Fruit fly (Drosophila melanogaster) whole organism, embryonic: ENCODE data around the gene CG17249.
A peak's percentile ranks its signal among the peaks of the same experiment; 100 is the strongest.

Experiments used
- Adf1 ChIP-seq: fragments of 200-800 bp; sonication (Bioruptor generic); IDR thresholded peaks from 2 replicates; pipeline ENCODE4 v1.3.6; 2022; ENCODE audit warnings: missing biosample characterization, missing genetic modification characterization
- Asciz ChIP-seq: fragments of 200-800 bp; sonication (Bioruptor generic); optimal IDR thresholded peaks from 2 replicates; lab custom pipeline; 2017; ENCODE audit warnings: missing biosample characterization, mild to moderate bottlenecking, missing genetic modification characterization, missing genetic modification reagents
- Atf6 ChIP-seq: fragments of 200-800 bp; sonication (Bioruptor generic); IDR thresholded peaks from 2 replicates; pipeline ENCODE4 v1.3.6; 2022; ENCODE audit warnings: missing biosample characterization, missing genetic modification characterization
- CG10565 ChIP-seq: fragments of 200-800 bp; sonication (Bioruptor generic); optimal IDR thresholded peaks from 3 replicates; lab custom pipeline; 2016; ENCODE audit warnings: missing biosample characterization, mild to moderate bottlenecking, missing genetic modification characterization
- CG10654 ChIP-seq: fragments of 200-800 bp; sonication (Bioruptor generic); optimal IDR thresholded peaks from 2 replicates; lab custom pipeline; 2016; ENCODE audit warnings: missing biosample characterization, missing genetic modification characterization
- CG11695 ChIP-seq: fragments of 200-800 bp; sonication (Bioruptor generic); IDR thresholded peaks from 3 replicates; pipeline ENCODE4 v1.3.6; 2022; ENCODE audit warnings: missing biosample characterization, missing genetic modification characterization
- CG12104 ChIP-seq: fragments of 200-800 bp; sonication (Bioruptor generic); optimal IDR thresholded peaks from 3 replicates; lab custom pipeline; 2016; ENCODE audit warnings: missing biosample characterization, missing genetic modification characterization
- CG13123 ChIP-seq: fragments of 200-800 bp; sonication (Bioruptor generic); optimal IDR thresholded peaks from 2 replicates; lab custom pipeline; 2016; ENCODE audit warnings: missing biosample characterization, missing genetic modification characterization
- CG13287 ChIP-seq: fragments of 200-800 bp; sonication (Bioruptor generic); IDR thresholded peaks from 2 replicates; pipeline ENCODE4 v1.3.6; 2022; ENCODE audit warnings: missing biosample characterization, missing genetic modification characterization; ENCODE audit not compliant: partially characterized antibody
- CG14667 ChIP-seq: fragments of 200-800 bp; sonication (Bioruptor generic); IDR thresholded peaks from 2 replicates; pipeline ENCODE4 v1.3.6; 2022; ENCODE audit warnings: missing biosample characterization, missing genetic modification characterization
- CG15011 ChIP-seq: fragments of 200-800 bp; sonication (Bioruptor generic); optimal IDR thresholded peaks from 3 replicates; lab custom pipeline; 2018; ENCODE audit warnings: missing biosample characterization, mild to moderate bottlenecking, missing genetic modification characterization
- CG15479 ChIP-seq: fragments of 200-800 bp; sonication (Bioruptor generic); optimal IDR thresholded peaks from 3 replicates; lab custom pipeline; 2019; ENCODE audit warnings: missing biosample characterization, mild to moderate bottlenecking, missing genetic modification characterization, moderate library complexity
- CG15601 ChIP-seq: fragments of 200-800 bp; sonication (Bioruptor generic); optimal IDR thresholded peaks from 3 replicates; lab custom pipeline; 2019; ENCODE audit warnings: missing biosample characterization, mild to moderate bottlenecking, missing genetic modification characterization, moderate library complexity
- CG17328 ChIP-seq: fragments of 200-800 bp; sonication (Bioruptor generic); IDR thresholded peaks from 2 replicates; pipeline ENCODE4 v1.3.6; 2022; ENCODE audit warnings: missing biosample characterization, missing genetic modification characterization
- CG17359 ChIP-seq: fragments of 200-800 bp; sonication (Bioruptor generic); optimal IDR thresholded peaks from 3 replicates; lab custom pipeline; 2018; ENCODE audit warnings: missing biosample characterization, mild to moderate bottlenecking, missing genetic modification characterization, moderate library complexity
- CG31365 ChIP-seq: fragments of 200-800 bp; sonication (Bioruptor generic); optimal IDR thresholded peaks from 2 replicates; lab custom pipeline; 2018; ENCODE audit warnings: missing biosample characterization, mild to moderate bottlenecking, missing genetic modification characterization
- CG33557 ChIP-seq: fragments of 200-800 bp; sonication (Bioruptor generic); optimal IDR thresholded peaks from 2 replicates; lab custom pipeline; 2019; ENCODE audit warnings: missing biosample characterization, mild to moderate bottlenecking, missing genetic modification characterization, moderate library complexity
- CG4707 ChIP-seq: fragments of 200-800 bp; sonication (Bioruptor generic); optimal IDR thresholded peaks from 2 replicates; lab custom pipeline; 2018; ENCODE audit warnings: missing biosample characterization, mild to moderate bottlenecking, missing genetic modification characterization, moderate library complexity
- CG4730 ChIP-seq: fragments of 200-800 bp; sonication (Bioruptor generic); IDR thresholded peaks from 2 replicates; pipeline ENCODE4 v1.3.6; 2022; ENCODE audit warnings: missing biosample characterization, missing genetic modification characterization
- CG6254 ChIP-seq: fragments of 200-800 bp; sonication (Bioruptor generic); optimal IDR thresholded peaks from 3 replicates; lab custom pipeline; 2017; ENCODE audit warnings: mild to moderate bottlenecking, missing biosample characterization, missing genetic modification reagents, missing genetic modification characterization
- CG6813 ChIP-seq: fragments of 200-800 bp; sonication (Bioruptor generic); optimal IDR thresholded peaks from 2 replicates; lab custom pipeline; 2017; ENCODE audit warnings: missing biosample characterization, missing genetic modification characterization, mild to moderate bottlenecking, moderate library complexity, missing genetic modification reagents
- CG8944 ChIP-seq: fragments of 200-800 bp; sonication (Bioruptor generic); optimal IDR thresholded peaks from 3 replicates; lab custom pipeline; 2016; ENCODE audit warnings: missing biosample characterization, missing genetic modification characterization
- Dad ChIP-seq: fragments of 200-800 bp; sonication (Bioruptor generic); optimal IDR thresholded peaks from 3 replicates; lab custom pipeline; 2016; ENCODE audit warnings: missing biosample characterization, missing genetic modification characterization
- Dip2 ChIP-seq: fragments of 200-800 bp; sonication (Bioruptor generic); IDR thresholded peaks from 2 replicates; pipeline ENCODE4 v1.3.6; 2022; ENCODE audit warnings: missing biosample characterization, missing genetic modification characterization
- Eip74EF ChIP-seq, 2 experiments: fragments of 200-800 bp in 1 of 2; fragments of >200 bp in 1 of 2; sonication (Bioruptor generic) in 1 of 2; optimal IDR thresholded peaks; 2 replicates each; lab custom pipeline; 2017 to 2019; ENCODE audit warnings: missing biosample characterization in 2 of 2, missing genetic modification characterization in 2 of 2, mild to moderate bottlenecking in 1 of 2, moderate library complexity in 1 of 2
- Elba2 ChIP-seq: fragments of 200-800 bp; sonication (Bioruptor generic); optimal IDR thresholded peaks from 3 replicates; lab custom pipeline; 2016; ENCODE audit warnings: missing biosample characterization, missing genetic modification characterization
- HLH3B ChIP-seq: fragments of 200-800 bp; sonication (Bioruptor generic); IDR thresholded peaks from 2 replicates; pipeline ENCODE4 v1.3.6; 2022; ENCODE audit warnings: missing biosample characterization, missing genetic modification characterization
- Lhr ChIP-seq: fragments of 200-800 bp; sonication (Bioruptor generic); optimal IDR thresholded peaks from 3 replicates; lab custom pipeline; 2017; ENCODE audit warnings: mild to moderate bottlenecking, missing biosample characterization, missing genetic modification reagents, missing genetic modification characterization
- Med ChIP-seq: fragments of 200-800 bp; sonication (Bioruptor generic); peaks from one replicate; lab custom pipeline; 2016; ENCODE audit warnings: missing biosample characterization, missing genetic modification characterization, mild to moderate bottlenecking, inconsistent platforms, moderate library complexity
- Nf-YC ChIP-seq: fragments of 200-800 bp; optimal IDR thresholded peaks from 3 replicates; lab custom pipeline; 2019; ENCODE audit warnings: missing biosample characterization, mild to moderate bottlenecking, missing genetic modification characterization, moderate library complexity
- Opbp ChIP-seq: fragments of 200-800 bp; sonication (Bioruptor generic); IDR thresholded peaks from 3 replicates; pipeline ENCODE4 v1.3.6; 2022; ENCODE audit warnings: missing biosample characterization, missing genetic modification characterization; ENCODE audit not compliant: partially characterized antibody
- TFAM ChIP-seq: fragments of 200-800 bp; sonication (Bioruptor generic); optimal IDR thresholded peaks from 2 replicates; lab custom pipeline; 2017; ENCODE audit warnings: missing biosample characterization, missing genetic modification characterization, inconsistent platforms
- Tbp ChIP-seq: fragments of >200 bp; optimal IDR thresholded peaks from 2 replicates; lab custom pipeline; 2018; ENCODE audit warnings: missing biosample characterization, missing genetic modification characterization
- ato ChIP-seq: fragments of 200-800 bp; sonication (Bioruptor generic); IDR thresholded peaks from 2 replicates; pipeline ENCODE4 v1.3.6; 2022; ENCODE audit warnings: missing biosample characterization, missing genetic modification characterization; ENCODE audit not compliant: partially characterized antibody
- bigmax ChIP-seq: fragments of 200-800 bp; sonication (Bioruptor generic); optimal IDR thresholded peaks from 2 replicates; lab custom pipeline; 2018; ENCODE audit warnings: missing biosample characterization, mild to moderate bottlenecking, missing genetic modification characterization
- bowl ChIP-seq: fragments of 200-800 bp; sonication (Bioruptor generic); IDR thresholded peaks from 2 replicates; pipeline ENCODE4 v1.3.6; 2022; ENCODE audit warnings: missing biosample characterization, missing genetic modification characterization
- br ChIP-seq: fragments of >200 bp; optimal IDR thresholded peaks from 2 replicates; lab custom pipeline; 2017
- chn ChIP-seq: fragments of 200-800 bp; sonication (Bioruptor generic); optimal IDR thresholded peaks from 2 replicates; lab custom pipeline; 2016; ENCODE audit warnings: missing biosample characterization, missing genetic modification characterization
- croc ChIP-seq: fragments of 200-800 bp; sonication (Bioruptor generic); conservative IDR thresholded peaks from 3 replicates; pipeline ENCODE4 v1.3.6; 2022; ENCODE audit warnings: missing biosample characterization, missing genetic modification characterization
- jing ChIP-seq: fragments of 200-800 bp; sonication (Bioruptor generic); optimal IDR thresholded peaks from 2 replicates; lab custom pipeline; 2018; ENCODE audit warnings: missing biosample characterization, mild to moderate bottlenecking, missing genetic modification characterization
- kay ChIP-seq: fragments of 200-800 bp; sonication (Bioruptor generic); optimal IDR thresholded peaks from 2 replicates; lab custom pipeline; 2016; ENCODE audit warnings: missing biosample characterization, missing genetic modification characterization
- nerfin-1 ChIP-seq: fragments of 200-800 bp; sonication (Bioruptor generic); optimal IDR thresholded peaks from 3 replicates; lab custom pipeline; 2019; ENCODE audit warnings: missing biosample characterization, mild to moderate bottlenecking, missing genetic modification characterization, moderate library complexity
- pita ChIP-seq: fragments of 200-800 bp; sonication (Bioruptor generic); optimal IDR thresholded peaks from 2 replicates; lab custom pipeline; 2017; ENCODE audit warnings: missing biosample characterization, mild to moderate bottlenecking, missing genetic modification characterization
- pum ChIP-seq: fragments of 200-800 bp; sonication (Bioruptor generic); optimal IDR thresholded peaks from 2 replicates; lab custom pipeline; 2016; ENCODE audit warnings: missing biosample characterization, missing genetic modification characterization
- rib ChIP-seq: fragments of 200-800 bp; sonication (Bioruptor generic); IDR thresholded peaks from 2 replicates; pipeline ENCODE4 v1.3.6; 2022; ENCODE audit warnings: missing biosample characterization, missing genetic modification characterization
- row ChIP-seq: fragments of 200-800 bp; sonication (Bioruptor generic); IDR thresholded peaks from 3 replicates; pipeline ENCODE4 v1.3.6; 2022; ENCODE audit warnings: missing biosample characterization, missing genetic modification characterization
- sens ChIP-seq: fragments of 200-800 bp; sonication (Bioruptor generic); peaks from one replicate; lab custom pipeline; 2016; ENCODE audit warnings: missing biosample characterization, missing genetic modification characterization
- seq ChIP-seq: fragments of 200-800 bp; sonication (Bioruptor generic); IDR thresholded peaks from 2 replicates; pipeline ENCODE4 v1.3.6; 2022; ENCODE audit warnings: missing biosample characterization, missing genetic modification characterization
- sisA ChIP-seq: fragments of 200-800 bp; sonication (Bioruptor generic); IDR thresholded peaks from 2 replicates; pipeline ENCODE4 v1.3.6; 2022; ENCODE audit warnings: missing biosample characterization, missing genetic modification characterization
- sqz ChIP-seq: fragments of 200-800 bp; sonication (Bioruptor generic); optimal IDR thresholded peaks from 3 replicates; lab custom pipeline; 2018; ENCODE audit warnings: missing biosample characterization, mild to moderate bottlenecking, missing genetic modification characterization
- tgo ChIP-seq: fragments of 200-800 bp; sonication (Bioruptor generic); IDR thresholded peaks from 3 replicates; pipeline ENCODE4 v1.3.6; 2022; ENCODE audit warnings: missing biosample characterization, missing genetic modification characterization

The CG17249 gene

dm6 chr3L:1668504-1668903 lies 21.2 kb upstream of the CG17249 start, which contains the start of gene RpL23A (continued):
- TF ChIP-seq CG11695 (peak; percentile 88), CG8944 (peak; percentile 96), Dip2 (GFP tag; lab: Robert Waterston, UW) (no peak), ato (peak; percentile 67), CG31365 (peak; percentile 81), Tbp (GFP tag; lab: Kevin White, UChicago) (no peak), CG12104 (GFP tag; lab: Kevin White, UChicago) (peak; percentile 95), CG4730 (GFP tag; lab: Robert Waterston, UW) (peak; percentile 97), pum (GFP tag; lab: Kevin White, UChicago) (peak; percentile 95), pita (GFP tag; lab: Kevin White, UChicago) (no peak), croc (GFP tag; lab: Robert Waterston, UW) (peak; percentile 85), Lhr (GFP tag; lab: Kevin White, UChicago) (peak; percentile 99), Atf6 (GFP tag; lab: Robert Waterston, UW) (peak; percentile 92), HLH3B (GFP tag; lab: Robert Waterston, UW) (peak; percentile 92), CG10654 (peak; percentile 96), bowl (GFP tag; lab: Robert Waterston, UW) (peak; percentile 43; the same call in 1 of the 2 replicates), CG6813 (GFP tag; lab: Kevin White, UChicago) (peak; percentile 96), kay (peak; percentile 78), CG13287 (GFP tag; lab: Robert Waterston, UW) (peak; percentile 65), CG14667 (GFP tag; lab: Robert Waterston, UW) (peak; percentile 85), Opbp (GFP tag; lab: Robert Waterston, UW) (peak; percentile 81), tgo (GFP tag; lab: Robert Waterston, UW) (peak; percentile 90), CG17359 (tag; lab: Kevin White, UChicago) (peak; percentile 92), chn (GFP tag; lab: Kevin White, UChicago) (peak; percentile 95), sisA (GFP tag; lab: Robert Waterston, UW) (peak; percentile 94), Nf-YC (tag; lab: Kevin White, UChicago) (peak; percentile 80), Med (GFP tag; lab: Kevin White, UChicago) (peak; percentile 100), CG15011 (GFP tag; lab: Kevin White, UChicago) (peak; percentile 92), CG17328 (GFP tag; lab: Robert Waterston, UW) (peak; percentile 95), Asciz (GFP tag; lab: Kevin White, UChicago) (no peak), seq (peak; percentile 86), jing (GFP tag; lab: Kevin White, UChicago) (peak; percentile 89), row (GFP tag; lab: Robert Waterston, UW) (peak; percentile 73), nerfin-1 (tag; lab: Kevin White, UChicago) (peak; percentile 90), CG33557 (GFP tag; lab: Kevin White, UChicago) (peak; percentile 87), Dad (GFP tag; lab: Kevin White, UChicago) (peak; percentile 98), rib (GFP tag; lab: Robert Waterston, UW) (peak; percentile 93), sqz (GFP tag; lab: Kevin White, UChicago) (no peak), Elba2 (GFP tag; lab: Kevin White, UChicago) (peak; percentile 72), sens (GFP tag; lab: Kevin White, UChicago) (peak; percentile 98), CG13123 (GFP tag; lab: Kevin White, UChicago) (peak; percentile 92), CG15479 (peak; percentile 42), CG6254 (GFP tag; lab: Kevin White, UChicago) (peak; percentile 83), Eip74EF (GFP tag; optimal IDR thresholded peaks at IDR 0.05; lab: Kevin White, UChicago) (peak in 1 of 2 experiments; percentile 70), Adf1 (GFP tag; lab: Robert Waterston, UW) (peak; percentile 78), CG15601 (tag; lab: Kevin White, UChicago) (peak; percentile 95), CG4707 (GFP tag; lab: Kevin White, UChicago) (peak; percentile 86), br (lab: Kevin White, UChicago) (no peak), bigmax (GFP tag; lab: Kevin White, UChicago) (peak; percentile 92), TFAM (GFP tag; lab: Kevin White, UChicago) (peak; percentile 83), CG10565 (peak; percentile 84)
